Fruit fly (Drosophila melanogaster): ENCODE data around the gene Scsalpha1.

Scsalpha1 gene

DNA sequence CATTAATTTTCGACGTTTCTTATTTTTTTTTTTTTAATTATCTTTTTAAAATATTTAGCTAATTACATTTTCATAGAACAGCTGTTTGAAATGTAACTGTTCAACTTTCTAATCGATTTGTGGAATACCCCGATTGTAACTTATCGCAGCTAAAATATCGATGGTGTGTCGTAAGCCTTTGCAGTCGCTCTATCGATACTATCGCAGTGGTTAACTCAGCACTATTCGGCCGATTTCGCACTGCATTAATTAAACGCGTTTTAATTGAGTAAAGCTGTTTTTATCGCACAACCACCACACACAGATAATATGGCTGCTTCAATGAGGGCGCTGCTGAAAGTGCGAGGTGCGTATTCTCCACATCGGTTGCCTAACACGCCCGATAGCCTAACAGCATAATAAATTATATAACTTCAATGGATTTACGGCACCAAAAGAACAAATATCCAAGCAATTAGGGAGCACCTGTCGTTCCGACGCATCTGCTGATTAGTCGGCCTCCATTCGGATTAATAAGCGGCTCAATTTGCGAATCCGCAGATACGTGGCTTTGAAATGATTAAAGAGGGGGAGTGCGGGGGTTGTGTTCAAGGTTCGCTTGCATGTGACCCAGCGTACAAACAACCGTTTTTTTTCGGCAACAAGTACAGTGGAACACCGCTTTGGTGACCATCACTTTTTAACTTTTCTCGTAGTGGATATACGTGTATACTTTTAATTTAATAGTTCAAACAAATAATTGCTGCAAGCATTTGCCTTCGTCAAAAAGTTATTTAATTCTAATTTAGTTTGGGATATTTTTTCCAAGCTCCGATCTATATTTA is at the start of gene Scsalpha1 (continued):
- TF ChIP-seq mam (GFP tag; optimal IDR thresholded peaks at IDR 0.05), result no peak
- peak; percentile 51 for TF ChIP-seq NfI (GFP tag; optimal IDR thresholded peaks at IDR 0.05)
- TF ChIP-seq CG9215 (GFP tag; IDR thresholded peaks at IDR 0.05), result no peak
- TF ChIP-seq ci (GFP tag; IDR thresholded peaks at IDR 0.05), result peak; percentile 76
- TF ChIP-seq tup (GFP tag; optimal IDR thresholded peaks at IDR 0.05), result no peak
- no peak for TF ChIP-seq CG12299 (tag; optimal IDR thresholded peaks at IDR 0.05)
- TF ChIP-seq unc-4 (GFP tag; IDR thresholded peaks at IDR 0.05; ENCODE audit: partially characterized antibody), result peak; percentile 99
- TF ChIP-seq Nf-YB (GFP tag; optimal IDR thresholded peaks at IDR 0.05), result no peak
- TF ChIP-seq CG7372 (GFP tag; IDR thresholded peaks at IDR 0.05), result 0 out of 2 replicates have a peak, but pooled peaks have one; percentile 19
- peak; percentile 54 for TF ChIP-seq CG12391 (tag; optimal IDR thresholded peaks at IDR 0.05)
- TF ChIP-seq NC2α (GFP tag; optimal IDR thresholded peaks at IDR 0.05), result no peak
- TF ChIP-seq gfzf (GFP tag; optimal IDR thresholded peaks at IDR 0.05), result peak; percentile 29
- peak; percentile 97 for TF ChIP-seq stwl (tag; optimal IDR thresholded peaks at IDR 0.05)
- TF ChIP-seq Vsx1 (GFP tag; optimal IDR thresholded peaks at IDR 0.05), result peak; percentile 96
- TF ChIP-seq bigmax (GFP tag; optimal IDR thresholded peaks at IDR 0.05), result no peak
- TF ChIP-seq dan (GFP tag; IDR thresholded peaks at IDR 0.05), result no peak
- TF ChIP-seq CG14965 (GFP tag; optimal IDR thresholded peaks at IDR 0.05; ENCODE audit: borderline replicate concordance), result no peak
- peak; percentile 15 for TF ChIP-seq bab2 (GFP tag; optimal IDR thresholded peaks at IDR 0.05)
- TF ChIP-seq Doc3 (GFP tag; IDR thresholded peaks at IDR 0.05; ENCODE audit: partially characterized antibody), result peak; percentile 98
- TF ChIP-seq Bdp1 (GFP tag; optimal IDR thresholded peaks at IDR 0.05), result no peak
- TF ChIP-seq grau (tag; optimal IDR thresholded peaks at IDR 0.05), result peak; percentile 95
- no peak for TF ChIP-seq grn (GFP tag; optimal IDR thresholded peaks at IDR 0.05)
- peak; percentile 10 for TF ChIP-seq CG9817 (tag; optimal IDR thresholded peaks at IDR 0.05)
- peak; percentile 33; the same call in 1 of the 2 replicates for TF ChIP-seq sisA (GFP tag; IDR thresholded peaks at IDR 0.05)
- no peak for TF ChIP-seq en (GFP tag; optimal IDR thresholded peaks at IDR 0.05)
- peak; percentile 19 for TF ChIP-seq NC2β (GFP tag; optimal IDR thresholded peaks at IDR 0.05)
- no peak for TF ChIP-seq Antp (GFP tag; optimal IDR thresholded peaks at IDR 0.05)
- TF ChIP-seq CG2202 (tag; optimal IDR thresholded peaks at IDR 0.05), result no peak
- TF ChIP-seq nmo (GFP tag; optimal IDR thresholded peaks at IDR 0.05), result peak; percentile 31
- TF ChIP-seq Camta (GFP tag; optimal IDR thresholded peaks at IDR 0.05), result no peak
- no peak for TF ChIP-seq Hey (tag; optimal IDR thresholded peaks at IDR 0.05)
- peak; percentile 23; the same call in 1 of the 2 replicates for TF ChIP-seq ranshi (GFP tag; IDR thresholded peaks at IDR 0.05)
- TF ChIP-seq chn (GFP tag; optimal IDR thresholded peaks at IDR 0.05), result peak; percentile 20
- peak; percentile 48 for TF ChIP-seq CG2120 (GFP tag; optimal IDR thresholded peaks at IDR 0.05)
- TF ChIP-seq D19A (tag; optimal IDR thresholded peaks at IDR 0.05), result peak; percentile 41
- TF ChIP-seq amos (GFP tag; IDR thresholded peaks at IDR 0.05; ENCODE audit: partially characterized antibody), result peak; percentile 100
- TF ChIP-seq sr (GFP tag; IDR thresholded peaks at IDR 0.05), result no peak
- no peak for TF ChIP-seq CG33213 (GFP tag; optimal IDR thresholded peaks at IDR 0.05)
- TF ChIP-seq CG13894 (tag; optimal IDR thresholded peaks at IDR 0.05), result peak; percentile 47
- TF ChIP-seq CG8089 (GFP tag; optimal IDR thresholded peaks at IDR 0.05), result no peak
- TF ChIP-seq BEAF-32 (GFP tag; optimal IDR thresholded peaks at IDR 0.05), result peak; percentile 98
- peak; percentile 42 for TF ChIP-seq phol (tag; optimal IDR thresholded peaks at IDR 0.05)
- no peak for TF ChIP-seq CTCF (GFP tag; optimal IDR thresholded peaks at IDR 0.05)
- peak; percentile 15 for TF ChIP-seq Nf-YC (tag; optimal IDR thresholded peaks at IDR 0.05)
- no peak for TF ChIP-seq gt (GFP tag; IDR thresholded peaks at IDR 0.05)
- no peak for TF ChIP-seq ash1 (GFP tag; optimal IDR thresholded peaks at IDR 0.05)
- TF ChIP-seq bbx (GFP tag; IDR thresholded peaks at IDR 0.05; ENCODE audit: partially characterized antibody), result peak; percentile 100
- no peak for TF ChIP-seq cg (GFP tag; optimal IDR thresholded peaks at IDR 0.05)
- TF ChIP-seq CG16863 (GFP tag; optimal IDR thresholded peaks at IDR 0.05), result peak; percentile 10

Data from whole organism, embryonic.